Worm (Caenorhabditis elegans): ENCODE measurements around the gene F21G4.5.

ce11 chrX:9868820-9869219 lies 37.1 kb upstream of the F21G4.5 start, which contains the start of gene R07B1.7:
- no peak for TF ChIP-seq Y56A3A.18 (GFP tag; IDR thresholded peaks at IDR 0.05)
- no peak for TF ChIP-seq tbp1 (GFP tag; optimal IDR thresholded peaks at IDR 0.05)
- no peak for TF ChIP-seq dpl-1 (GFP tag; optimal IDR thresholded peaks at IDR 0.05)
- no peak for TF ChIP-seq attf-6 (GFP tag; IDR thresholded peaks at IDR 0.05)
- no peak for TF ChIP-seq F49E8.2 (tag; optimal IDR thresholded peaks at IDR 0.05; ENCODE audit: insufficient read depth)
- no peak for TF ChIP-seq tlf-1 (GFP tag; optimal IDR thresholded peaks at IDR 0.05)
- TF ChIP-seq B0336.3 (GFP tag; IDR thresholded peaks at IDR 0.05): no peak

Data from whole organism, young adult.